Worm (Caenorhabditis elegans) whole organism, mixed stage, embryonic: ENCODE data around the gene EGAP9.4.

ENCODE experiments used
- M03D4.4 ChIP-seq: sonication (generic microtip); optimal IDR thresholded peaks from 2 replicates; lab custom pipeline; 2017; ENCODE audit warnings: mild to moderate bottlenecking, missing genetic modification characterization, missing compliant biosample characterization
- bed-3 ChIP-seq: fragments of 200-800 bp; sonication (Bioruptor generic); optimal IDR thresholded peaks from 3 replicates; lab custom pipeline; 2018; ENCODE audit warnings: mild to moderate bottlenecking, missing genetic modification characterization, moderate library complexity, missing compliant biosample characterization
- ceh-43 ChIP-seq: fragments of 200-800 bp; sonication (Bioruptor generic); optimal IDR thresholded peaks from 2 replicates; lab custom pipeline; 2018; ENCODE audit warnings: mild to moderate bottlenecking, missing genetic modification characterization, moderate library complexity, missing compliant biosample characterization
- ceh-83 ChIP-seq: fragments of 200-800 bp; sonication (Bioruptor generic); optimal IDR thresholded peaks from 2 replicates; lab custom pipeline; 2018; ENCODE audit warnings: mild to moderate bottlenecking, missing genetic modification characterization, missing compliant biosample characterization
- cnd-1 ChIP-seq: fragments of 200-800 bp; sonication (Bioruptor generic); optimal IDR thresholded peaks from 2 replicates; lab custom pipeline; 2018; ENCODE audit warnings: mild to moderate bottlenecking, missing genetic modification characterization, missing compliant biosample characterization
- drap-1 ChIP-seq: fragments of 200-800 bp; sonication (Bioruptor generic); optimal IDR thresholded peaks from 3 replicates; lab custom pipeline; 2018; ENCODE audit warnings: mild to moderate bottlenecking, missing genetic modification characterization, missing compliant biosample characterization
- elt-1 ChIP-seq: sonication (generic microtip); optimal IDR thresholded peaks from 2 replicates; lab custom pipeline; 2017; ENCODE audit warnings: missing genetic modification characterization, mild to moderate bottlenecking, missing compliant biosample characterization, antibody characterized with exemption, moderate library complexity, borderline replicate concordance; ENCODE audit not compliant: insufficient read depth
- elt-3 ChIP-seq: fragments of 150-350 bp; optimal IDR thresholded peaks from 2 replicates; lab custom pipeline; 2014; ENCODE audit warnings: missing biosample characterization, missing genetic modification characterization
- flh-1 ChIP-seq: fragments of 200-800 bp; sonication (Bioruptor generic); optimal IDR thresholded peaks from 2 replicates; lab custom pipeline; 2018; ENCODE audit warnings: mild to moderate bottlenecking, missing genetic modification characterization, moderate library complexity, missing compliant biosample characterization
- ham-2 ChIP-seq: fragments of 200-800 bp; sonication (Bioruptor generic); optimal IDR thresholded peaks from 2 replicates; lab custom pipeline; 2018; ENCODE audit warnings: mild to moderate bottlenecking, missing genetic modification characterization, missing compliant biosample characterization
- lin-32 ChIP-seq: fragments of 200-800 bp; sonication (Bioruptor generic); optimal IDR thresholded peaks from 2 replicates; lab custom pipeline; 2018; ENCODE audit warnings: mild to moderate bottlenecking, missing genetic modification characterization, missing compliant biosample characterization
- lsy-2 ChIP-seq: fragments of 150-350 bp; optimal IDR thresholded peaks from 2 replicates; lab custom pipeline; 2014; ENCODE audit warnings: missing biosample characterization, missing genetic modification characterization
- mab-5 ChIP-seq: fragments of 150-350 bp; optimal IDR thresholded peaks from 2 replicates; lab custom pipeline; 2014; ENCODE audit warnings: missing biosample characterization, missing genetic modification characterization
- mep-1 ChIP-seq: fragments of 150-350 bp; optimal IDR thresholded peaks from 2 replicates; lab custom pipeline; 2017; ENCODE audit warnings: missing biosample characterization, missing genetic modification reagents, missing genetic modification characterization, inconsistent platforms
- mls-2 ChIP-seq: sonication (generic microtip); optimal IDR thresholded peaks from 2 replicates; lab custom pipeline; 2016; ENCODE audit warnings: mild to moderate bottlenecking, missing genetic modification characterization, moderate library complexity, missing compliant biosample characterization
- nhr-12 ChIP-seq: fragments of 150-350 bp; optimal IDR thresholded peaks from 2 replicates; lab custom pipeline; 2014; ENCODE audit warnings: missing biosample characterization, missing genetic modification characterization
- nhr-2 ChIP-seq: fragments of 150-350 bp; optimal IDR thresholded peaks from 2 replicates; lab custom pipeline; 2014; ENCODE audit warnings: missing biosample characterization, missing genetic modification characterization
- nhr-237 ChIP-seq: fragments of 150-350 bp; optimal IDR thresholded peaks from 2 replicates; lab custom pipeline; 2014; ENCODE audit warnings: missing biosample characterization, missing genetic modification characterization
- nhr-28 ChIP-seq: fragments of 150-350 bp; optimal IDR thresholded peaks from 2 replicates; lab custom pipeline; 2014; ENCODE audit warnings: missing biosample characterization, missing genetic modification characterization
- nhr-76 ChIP-seq: sonication (generic microtip); optimal IDR thresholded peaks from 2 replicates; lab custom pipeline; 2017; ENCODE audit warnings: missing biosample characterization, missing genetic modification characterization
- pha-4 ChIP-seq: fragments of 150-350 bp; optimal IDR thresholded peaks from 2 replicates; lab custom pipeline; 2018; ENCODE audit warnings: missing biosample characterization, missing genetic modification reagents, missing genetic modification characterization
- snpc-4 ChIP-seq: fragments of 150-350 bp; optimal IDR thresholded peaks from 2 replicates; lab custom pipeline; 2014; ENCODE audit warnings: missing biosample characterization, missing genetic modification characterization
- sptf-1 ChIP-seq: sonication (generic microtip); optimal IDR thresholded peaks from 2 replicates; lab custom pipeline; 2017; ENCODE audit warnings: mild to moderate bottlenecking, missing genetic modification characterization, moderate library complexity, missing compliant biosample characterization
- tbx-8 ChIP-seq: fragments of 200-800 bp; sonication (Bioruptor generic); optimal IDR thresholded peaks from 2 replicates; lab custom pipeline; 2018; ENCODE audit warnings: mild to moderate bottlenecking, missing genetic modification characterization, moderate library complexity, missing compliant biosample characterization
- unc-62 ChIP-seq: fragments of 150-350 bp; optimal IDR thresholded peaks from 2 replicates; lab custom pipeline; 2014; ENCODE audit warnings: missing biosample characterization, missing genetic modification reagents, missing genetic modification characterization
- zip-8 ChIP-seq: fragments of 150-350 bp; optimal IDR thresholded peaks from 2 replicates; lab custom pipeline; 2014; ENCODE audit warnings: missing biosample characterization, missing genetic modification characterization
- ztf-11 ChIP-seq: fragments of 150-350 bp; optimal IDR thresholded peaks from 2 replicates; lab custom pipeline; 2014; ENCODE audit warnings: missing biosample characterization, missing genetic modification characterization

Gene EGAP9.4

ce11 chrV:6614968-6615367, 38.3 kb downstream of the EGAP9.4 start:
- TF ChIP-seq nhr-76 (tag; lab: Kevin White, UChicago) (no peak), elt-1 (tag; lab: Kevin White, UChicago) (no peak)

- no peak for TF ChIP-seq mep-1 (tag; lab: Kevin White, UChicago)
- no peak for TF ChIP-seq snpc-4
- TF ChIP-seq pha-4 (tag; lab: Kevin White, UChicago) = no peak
- TF ChIP-seq lsy-2 (tag; lab: Kevin White, UChicago) = no peak
These were observed 39.6 kb downstream of the EGAP9.4 start for ce11 chrV:6616294-6616693.

- TF ChIP-seq mls-2 (tag; lab: Kevin White, UChicago) (no peak), elt-3 (tag; lab: Kevin White, UChicago) (no peak), nhr-28 (tag; lab: Kevin White, UChicago) (no peak), nhr-12 (tag; lab: Kevin White, UChicago) (no peak), nhr-237 (tag; lab: Kevin White, UChicago) (no peak), cnd-1 (no peak), mab-5 (no peak), nhr-76 (tag; lab: Kevin White, UChicago) (no peak), ceh-83 (no peak), unc-62 (GFP tag; lab: Kevin White, UChicago) (no peak), pha-4 (tag; lab: Kevin White, UChicago) (no peak)
These were observed 44.1 kb downstream of the EGAP9.4 start for ce11 chrV:6620809-6621208.

- no peak for TF ChIP-seq bed-3 (GFP tag; lab: Kevin White, UChicago)
- TF ChIP-seq lin-32 = no peak
- no peak for TF ChIP-seq mep-1 (tag; lab: Kevin White, UChicago)
- no peak for TF ChIP-seq lsy-2 (tag; lab: Kevin White, UChicago)
- no peak for TF ChIP-seq nhr-28 (tag; lab: Kevin White, UChicago)
- no peak for TF ChIP-seq ham-2
- TF ChIP-seq elt-3 (tag; lab: Kevin White, UChicago) = no peak
- no peak for TF ChIP-seq nhr-237 (tag; lab: Kevin White, UChicago)
- no peak for TF ChIP-seq M03D4.4 (tag; lab: Kevin White, UChicago)
- TF ChIP-seq tbx-8 (GFP tag; lab: Kevin White, UChicago) = no peak
- no peak for TF ChIP-seq nhr-2 (tag; lab: Kevin White, UChicago)
These were observed 45.2 kb downstream of the EGAP9.4 start, which contains the start of gene nhr-37 for ce11 chrV:6621894-6622293. Gene nhr-37, plus strand, starts transcription at chrV:6622194.

ce11 chrV:6626244-6626643, 49.6 kb downstream of the EGAP9.4 start, which contains the start of gene ppt-1:
Gene ppt-1, minus strand, starts transcription at chrV:6626344.
- TF ChIP-seq sptf-1 (tag; lab: Kevin White, UChicago) (no peak), tbx-8 (GFP tag; lab: Kevin White, UChicago) (no peak), ceh-43 (GFP tag; lab: Kevin White, UChicago) (no peak), nhr-2 (tag; lab: Kevin White, UChicago) (no peak), unc-62 (GFP tag; lab: Kevin White, UChicago) (no peak), zip-8 (no peak), nhr-12 (tag; lab: Kevin White, UChicago) (no peak), elt-3 (tag; lab: Kevin White, UChicago) (no peak), flh-1 (no peak), mep-1 (tag; lab: Kevin White, UChicago) (no peak), nhr-76 (tag; lab: Kevin White, UChicago) (no peak), ceh-83 (no peak), elt-1 (tag; lab: Kevin White, UChicago) (no peak), bed-3 (GFP tag; lab: Kevin White, UChicago) (no peak), drap-1 (GFP tag; lab: Kevin White, UChicago) (no peak), ztf-11 (tag; lab: Kevin White, UChicago) (no peak), lsy-2 (tag; lab: Kevin White, UChicago) (no peak)
